Worm (Caenorhabditis elegans) whole organism, early embryonic: Measurements from ENCODE around the gene ZK470.14.

Experiments used
- B0310.2 ChIP-seq: sonication (generic microtip); optimal IDR thresholded peaks from 2 replicates; lab custom pipeline; 2016; ENCODE audit warnings: mild to moderate bottlenecking, missing genetic modification characterization, missing compliant biosample characterization
- F13C5.2 ChIP-seq: sonication (generic microtip); optimal IDR thresholded peaks from 2 replicates; lab custom pipeline; 2017; ENCODE audit warnings: mild to moderate bottlenecking, missing genetic modification characterization, inconsistent platforms, missing compliant biosample characterization
- ama-1 ChIP-seq: fragments of 150-350 bp; optimal IDR thresholded peaks from 2 replicates; lab custom pipeline; 2014
- ceh-36 ChIP-seq: sonication (generic microtip); optimal IDR thresholded peaks from 2 replicates; lab custom pipeline; 2016; ENCODE audit warnings: missing genetic modification characterization, inconsistent platforms, missing compliant biosample characterization
- pes-1 ChIP-seq: fragments of 200-800 bp; sonication (Bioruptor generic); IDR thresholded peaks from 2 replicates; pipeline ENCODE4 v1.3.6; 2022; ENCODE audit warnings: missing genetic modification reagents, missing genetic modification characterization, missing compliant biosample characterization

- TF ChIP-seq F13C5.2 (tag; lab: Kevin White, UChicago) = peak; percentile 31
- no peak for TF ChIP-seq B0310.2
- no peak for TF ChIP-seq ama-1 (lab: Kevin White, UChicago)
- TF ChIP-seq ceh-36 (tag; lab: Kevin White, UChicago) = no peak
- no peak for TF ChIP-seq pes-1
Observed at ce11 chrX:4145051-4145826, 22.0 kb upstream of the ZK470.14 start.
